Fruit fly (Drosophila melanogaster) whole organism, wandering third instar larva: ENCODE measurements around the gene Hayan.

Source experiments
- Dif ChIP-seq: fragments of 200-275, 200-300 bp; sonication (Bioruptor generic); optimal IDR thresholded peaks from 2 replicates; lab custom pipeline; 2018; ENCODE audit warnings: missing biosample characterization, missing genetic modification characterization; ENCODE audit not compliant: partially characterized antibody
- Hnf4 ChIP-seq: fragments of 200-800 bp; sonication (Bioruptor generic); optimal IDR thresholded peaks from 2 replicates; lab custom pipeline; 2016; ENCODE audit warnings: missing biosample characterization, mild to moderate bottlenecking, missing genetic modification characterization
- Mio ChIP-seq: sonication (Bioruptor generic); optimal IDR thresholded peaks from 2 replicates; lab custom pipeline; 2016; ENCODE audit warnings: missing biosample characterization, missing genetic modification characterization
- OdsH ChIP-seq: fragments of 200-800 bp; sonication (Bioruptor generic); optimal IDR thresholded peaks from 2 replicates; lab custom pipeline; 2016; ENCODE audit warnings: missing biosample characterization, mild to moderate bottlenecking, missing genetic modification characterization
- Vsx2 ChIP-seq: fragments of 200-300, 225-300 bp; sonication (Bioruptor generic); optimal IDR thresholded peaks from 2 replicates; lab custom pipeline; 2018; ENCODE audit warnings: missing biosample characterization, missing genetic modification characterization; ENCODE audit not compliant: partially characterized antibody
- foxo ChIP-seq, 2 experiments: fragments of 200-800 bp; sonication (Bioruptor generic); optimal IDR thresholded peaks; 2 replicates in 1 of 2; 3 replicates in 1 of 2; lab custom pipeline; 2016 to 2017; ENCODE audit warnings: missing biosample characterization in 2 of 2, missing genetic modification characterization in 2 of 2
- lola ChIP-seq: fragments of >200 bp; optimal IDR thresholded peaks from 2 replicates; lab custom pipeline; 2017; ENCODE audit warnings: missing biosample characterization, missing genetic modification characterization
- pan ChIP-seq: fragments of >200 bp; optimal IDR thresholded peaks from 2 replicates; lab custom pipeline; 2017
- rgr ChIP-seq: fragments of 200-800 bp; sonication (Bioruptor generic); optimal IDR thresholded peaks from 3 replicates; lab custom pipeline; 2016; ENCODE audit warnings: missing biosample characterization, mild to moderate bottlenecking, missing genetic modification characterization

DNA sequence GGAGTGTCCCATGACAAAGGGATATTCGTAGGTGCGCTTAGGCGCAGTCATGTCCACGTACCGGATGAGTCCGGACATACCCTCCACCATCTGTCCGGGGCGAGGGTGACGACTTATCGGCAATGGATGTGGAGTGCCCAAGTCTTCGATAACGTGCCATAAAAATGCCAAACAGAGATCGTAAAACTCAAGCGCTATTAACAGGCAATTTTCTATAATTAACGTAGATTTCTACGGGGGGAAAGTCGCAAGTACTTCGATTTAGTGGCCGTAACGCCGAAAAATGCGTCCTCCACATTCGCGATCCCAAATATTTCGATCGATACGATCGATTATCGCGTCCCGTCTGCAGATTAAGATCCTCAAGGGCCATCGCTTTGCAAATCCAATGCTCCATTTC, 25.9 kb upstream of the Hayan start:
- TF ChIP-seq Hnf4 (no peak), Mio (GFP tag; lab: Kevin White, UChicago) (no peak), Vsx2 (no peak), lola (GFP tag; lab: Kevin White, UChicago) (no peak), OdsH (GFP tag; lab: Kevin White, UChicago) (no peak), pan (lab: Kevin White, UChicago) (no peak), rgr (GFP tag; lab: Kevin White, UChicago) (no peak), foxo (GFP tag; optimal IDR thresholded peaks at IDR 0.05; lab: Kevin White, UChicago) (no peak), Dif (GFP tag; lab: Kevin White, UChicago) (no peak)
